Fruit fly (Drosophila melanogaster): ENCODE data around the gene CG17672.

The CG17672 gene

dm6 chr3L:13046758-13047157 is 18.0 kb downstream of the CG17672 start, which contains the start of gene CG11279 (continued):
- TF ChIP-seq CG3163 (GFP tag; optimal IDR thresholded peaks at IDR 0.05) (no peak), Jarid2 (GFP tag; optimal IDR thresholded peaks at IDR 0.05) (no peak), CG14710 (tag; optimal IDR thresholded peaks at IDR 0.05) (peak; percentile 28), YL-1 (GFP tag; optimal IDR thresholded peaks at IDR 0.05) (peak; percentile 67), disco-r (GFP tag; optimal IDR thresholded peaks at IDR 0.05) (no peak), slp2 (GFP tag; optimal IDR thresholded peaks at IDR 0.05) (no peak), CG12299 (tag; optimal IDR thresholded peaks at IDR 0.05) (no peak), NFAT (GFP tag; IDR thresholded peaks at IDR 0.05) (no peak), CTCF (GFP tag; optimal IDR thresholded peaks at IDR 0.05) (no peak), CG9817 (tag; optimal IDR thresholded peaks at IDR 0.05) (no peak), shn (GFP tag; optimal IDR thresholded peaks at IDR 0.05) (no peak), CG16815 (GFP tag; optimal IDR thresholded peaks at IDR 0.05) (no peak), chinmo (GFP tag; IDR thresholded peaks at IDR 0.05; ENCODE audit: partially characterized antibody) (peak; percentile 66; the same call in 1 of the 4 replicates), PHDP (tag; optimal IDR thresholded peaks at IDR 0.05) (no peak), CG16863 (GFP tag; optimal IDR thresholded peaks at IDR 0.05) (no peak), D19A (tag; optimal IDR thresholded peaks at IDR 0.05) (no peak), dan (GFP tag; IDR thresholded peaks at IDR 0.05) (no peak), inv (GFP tag; IDR thresholded peaks at IDR 0.05; ENCODE audit: partially characterized antibody) (peak; percentile 47; the same call in 1 of the 2 replicates), CG12219 (GFP tag; optimal IDR thresholded peaks at IDR 0.05) (no peak), CG17568 (GFP tag; optimal IDR thresholded peaks at IDR 0.05) (no peak), Meics (GFP tag; optimal IDR thresholded peaks at IDR 0.05) (no peak), aop (GFP tag; IDR thresholded peaks at IDR 0.05) (no peak), CG12391 (tag; optimal IDR thresholded peaks at IDR 0.05) (no peak), CG15073 (GFP tag; optimal IDR thresholded peaks at IDR 0.05) (no peak), Optix (GFP tag; IDR thresholded peaks at IDR 0.05) (no peak), CG3065 (GFP tag; optimal IDR thresholded peaks at IDR 0.05) (no peak), CG7839 (tag; optimal IDR thresholded peaks at IDR 0.05) (no peak), vvl (GFP tag; IDR thresholded peaks at IDR 0.05) (no peak), Taf1 (GFP tag; IDR thresholded peaks at IDR 0.05) (no peak), CrebB (tag; optimal IDR thresholded peaks at IDR 0.05) (no peak), CG4617 (GFP tag; optimal IDR thresholded peaks at IDR 0.05; ENCODE audit: borderline replicate concordance) (no peak), Dfd (GFP tag; optimal IDR thresholded peaks at IDR 0.05) (no peak), insv (GFP tag; optimal IDR thresholded peaks at IDR 0.05) (no peak), CG7928 (GFP tag; optimal IDR thresholded peaks at IDR 0.05) (no peak), CG4282 (GFP tag; optimal IDR thresholded peaks at IDR 0.05) (no peak), CG13424 (tag; optimal IDR thresholded peaks at IDR 0.05) (no peak), Hsf (GFP tag; optimal IDR thresholded peaks at IDR 0.05) (no peak), CG7786 (GFP tag; optimal IDR thresholded peaks at IDR 0.05) (no peak), Dref (GFP tag; IDR thresholded peaks at IDR 0.05) (peak; percentile 94), CG32532 (GFP tag; IDR thresholded peaks at IDR 0.05) (no peak), ftz-f1 (GFP tag; optimal IDR thresholded peaks at IDR 0.05) (no peak), sens (GFP tag) (peak; percentile 55), fru (optimal IDR thresholded peaks at IDR 0.05) (no peak), CG30403 (GFP tag; optimal IDR thresholded peaks at IDR 0.05) (no peak), Drgx (GFP tag; IDR thresholded peaks at IDR 0.05) (no peak), ewg (GFP tag; optimal IDR thresholded peaks at IDR 0.05) (no peak), Scr (GFP tag; IDR thresholded peaks at IDR 0.05; ENCODE audit: partially characterized antibody) (peak; percentile 73), fd3F (GFP tag; optimal IDR thresholded peaks at IDR 0.05) (no peak), CG12071 (GFP tag; optimal IDR thresholded peaks at IDR 0.05) (no peak), fu2 (GFP tag; optimal IDR thresholded peaks at IDR 0.05) (no peak), CG11504 (tag; optimal IDR thresholded peaks at IDR 0.05) (no peak), stwl (tag; optimal IDR thresholded peaks at IDR 0.05) (peak; percentile 53), z (GFP tag; IDR thresholded peaks at IDR 0.05) (no peak)

Measured in whole organism, embryonic.